Fruit fly (Drosophila melanogaster) whole organism, pupa: Measurements from ENCODE around the gene rn.

ENCODE experiments used
- CG10348 ChIP-seq: fragments of 200-800 bp; sonication (Bioruptor generic); IDR thresholded peaks from 2 replicates; pipeline ENCODE4 v1.3.6; 2022; ENCODE audit warnings: missing biosample characterization, missing genetic modification characterization
- CG12605 ChIP-seq: fragments of 200-800 bp; sonication (Bioruptor generic); IDR thresholded peaks from 2 replicates; pipeline ENCODE4 v1.3.6; 2022; ENCODE audit warnings: missing biosample characterization, missing genetic modification characterization
- CG14655 ChIP-seq: fragments of 200-800 bp; sonication (Bioruptor generic); optimal IDR thresholded peaks from 3 replicates; lab custom pipeline; 2017; ENCODE audit warnings: mild to moderate bottlenecking, missing biosample characterization, missing genetic modification reagents, missing genetic modification characterization
- CG8301 ChIP-seq: fragments of 200-800 bp; sonication (Bioruptor generic); optimal IDR thresholded peaks from 2 replicates; lab custom pipeline; 2018; ENCODE audit warnings: missing biosample characterization, mild to moderate bottlenecking, missing genetic modification characterization
- CG9948 ChIP-seq: fragments of 200-800 bp; sonication (Bioruptor generic); optimal IDR thresholded peaks from 2 replicates; lab custom pipeline; 2018; ENCODE audit warnings: missing biosample characterization, mild to moderate bottlenecking, missing genetic modification characterization, moderate library complexity
- EcR ChIP-seq: fragments of 200-800 bp; sonication (Bioruptor generic); optimal IDR thresholded peaks from 3 replicates; lab custom pipeline; 2019; ENCODE audit warnings: missing biosample characterization, missing genetic modification characterization, mild to moderate bottlenecking, moderate library complexity, missing genetic modification reagents
- Snoo ChIP-seq: fragments of 200-800 bp; sonication (Bioruptor generic); optimal IDR thresholded peaks from 3 replicates; lab custom pipeline; 2017; ENCODE audit warnings: missing biosample characterization, mild to moderate bottlenecking, missing genetic modification characterization, inconsistent platforms

DNA sequence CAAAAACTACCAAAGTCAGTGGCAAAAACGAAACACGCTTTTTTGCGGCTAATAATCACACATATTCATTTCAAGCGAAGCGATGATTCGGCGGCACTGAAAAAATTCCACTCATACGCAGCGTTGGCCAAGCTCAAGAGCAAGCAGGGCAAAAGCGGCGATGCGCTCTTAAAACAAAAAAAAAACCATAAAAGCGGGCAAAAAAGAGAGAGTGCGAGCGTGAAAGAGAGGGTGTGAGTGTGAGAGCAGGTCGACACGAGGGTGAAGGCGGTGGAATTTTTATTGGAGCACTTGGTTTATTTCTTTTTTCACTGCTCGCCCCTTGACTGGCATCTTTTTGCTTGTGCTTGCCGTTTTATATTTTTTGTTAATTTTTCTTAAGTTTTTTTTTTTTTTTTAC, 1.1 kb upstream of the rn start:
- TF ChIP-seq CG12605: no peak
- TF ChIP-seq CG8301: no peak
- TF ChIP-seq CG10348 (GFP tag; lab: Robert Waterston, UW): no peak
- no peak for TF ChIP-seq CG14655 (GFP tag; lab: Kevin White, UChicago)
- TF ChIP-seq EcR (GFP tag; lab: Kevin White, UChicago): no peak
- TF ChIP-seq Snoo (tag; lab: Kevin White, UChicago): no peak
- no peak for TF ChIP-seq CG9948 (tag; lab: Kevin White, UChicago)
